Fruit fly (Drosophila melanogaster) whole organism, embryonic: Measurements from ENCODE around the gene Bdp1.

ENCODE experiments used
- Aef1 ChIP-seq: fragments of 200-800 bp; sonication (Bioruptor generic); IDR thresholded peaks from 3 replicates; pipeline ENCODE4 v1.3.6; 2022; ENCODE audit warnings: missing biosample characterization, missing genetic modification characterization
- BEAF-32 ChIP-seq: fragments of 200-800 bp; sonication (Bioruptor generic); optimal IDR thresholded peaks from 3 replicates; lab custom pipeline; 2017; ENCODE audit warnings: missing biosample characterization, missing genetic modification characterization, mild to moderate bottlenecking, moderate library complexity, missing genetic modification reagents
- Bgb ChIP-seq: fragments of 200-800 bp; sonication (Bioruptor generic); IDR thresholded peaks from 2 replicates; pipeline ENCODE4 v1.3.6; 2022; ENCODE audit warnings: missing biosample characterization, missing genetic modification characterization; ENCODE audit not compliant: partially characterized antibody
- CG11723 ChIP-seq: fragments of 200-800 bp; sonication (Bioruptor generic); optimal IDR thresholded peaks from 2 replicates; lab custom pipeline; 2017; ENCODE audit warnings: missing biosample characterization, mild to moderate bottlenecking, missing genetic modification characterization
- CG12659 ChIP-seq: fragments of 200-800 bp; sonication (Bioruptor generic); optimal IDR thresholded peaks from 3 replicates; lab custom pipeline; 2017; ENCODE audit warnings: mild to moderate bottlenecking, missing biosample characterization, missing genetic modification reagents, missing genetic modification characterization
- CG12942 ChIP-seq: fragments of 200-800 bp; sonication (Bioruptor generic); optimal IDR thresholded peaks from 3 replicates; lab custom pipeline; 2016; ENCODE audit warnings: missing biosample characterization, missing genetic modification characterization
- CG13894 ChIP-seq: fragments of 200-800 bp; sonication (Bioruptor generic); optimal IDR thresholded peaks from 3 replicates; lab custom pipeline; 2018; ENCODE audit warnings: missing biosample characterization, mild to moderate bottlenecking, missing genetic modification characterization, moderate library complexity
- CG17361 ChIP-seq: fragments of 200-800 bp; sonication (Bioruptor generic); IDR thresholded peaks from 3 replicates; pipeline ENCODE4 v1.3.6; 2022; ENCODE audit warnings: missing biosample characterization, missing genetic modification characterization
- CG18262 ChIP-seq: fragments of 200-800 bp; optimal IDR thresholded peaks from 3 replicates; lab custom pipeline; 2019; ENCODE audit warnings: missing biosample characterization, mild to moderate bottlenecking, missing genetic modification characterization, moderate library complexity
- CG2120 ChIP-seq: fragments of 200-800 bp; sonication (Bioruptor generic); optimal IDR thresholded peaks from 3 replicates; lab custom pipeline; 2016; ENCODE audit warnings: missing biosample characterization, missing genetic modification characterization
- CG30020 ChIP-seq: fragments of 200-800 bp; optimal IDR thresholded peaks from 2 replicates; lab custom pipeline; 2019; ENCODE audit warnings: missing biosample characterization, mild to moderate bottlenecking, missing genetic modification characterization, moderate library complexity
- CG3065 ChIP-seq: fragments of 200-800 bp; sonication (Bioruptor generic); optimal IDR thresholded peaks from 2 replicates; lab custom pipeline; 2016; ENCODE audit warnings: missing biosample characterization, missing genetic modification characterization
- CG31441 ChIP-seq: fragments of 200-800 bp; sonication (Bioruptor generic); IDR thresholded peaks from 2 replicates; pipeline ENCODE4 v1.3.6; 2022; ENCODE audit warnings: missing biosample characterization, missing genetic modification characterization
- CG42726 ChIP-seq: fragments of 200-800 bp; sonication (Bioruptor generic); IDR thresholded peaks from 2 replicates; pipeline ENCODE4 v1.3.6; 2022; ENCODE audit warnings: missing biosample characterization, missing genetic modification characterization; ENCODE audit not compliant: partially characterized antibody
- CG4617 ChIP-seq: fragments of 200-800 bp; sonication (Bioruptor generic); optimal IDR thresholded peaks from 3 replicates; lab custom pipeline; 2016; ENCODE audit warnings: missing biosample characterization, missing genetic modification characterization, borderline replicate concordance
- CG6854 ChIP-seq: fragments of 200-800 bp; sonication (Bioruptor generic); optimal IDR thresholded peaks from 3 replicates; lab custom pipeline; 2017; ENCODE audit warnings: missing biosample characterization, mild to moderate bottlenecking, missing genetic modification characterization
- CG9932 ChIP-seq: fragments of 200-800 bp; sonication (Bioruptor generic); IDR thresholded peaks from 2 replicates; pipeline ENCODE4 v1.3.6; 2022; ENCODE audit warnings: missing biosample characterization, missing genetic modification characterization
- CoRest ChIP-seq: fragments of 200-800 bp; sonication (Bioruptor generic); optimal IDR thresholded peaks from 3 replicates; lab custom pipeline; 2018; ENCODE audit warnings: missing biosample characterization, mild to moderate bottlenecking, missing genetic modification characterization, moderate library complexity
- D19A ChIP-seq: fragments of 200-800 bp; optimal IDR thresholded peaks from 3 replicates; lab custom pipeline; 2019; ENCODE audit warnings: missing biosample characterization, mild to moderate bottlenecking, missing genetic modification characterization, moderate library complexity
- Dek ChIP-seq: fragments of 200-800 bp; sonication (Bioruptor generic); optimal IDR thresholded peaks from 3 replicates; lab custom pipeline; 2019; ENCODE audit warnings: missing biosample characterization, mild to moderate bottlenecking, missing genetic modification characterization, moderate library complexity
- Dp ChIP-seq: fragments of 200-800 bp; sonication (Bioruptor generic); optimal IDR thresholded peaks from 2 replicates; lab custom pipeline; 2018; ENCODE audit warnings: missing biosample characterization, mild to moderate bottlenecking, missing genetic modification characterization, moderate library complexity
- Dref ChIP-seq: fragments of 200-800 bp; sonication (Bioruptor generic); IDR thresholded peaks from 2 replicates; pipeline ENCODE4 v1.3.6; 2022; ENCODE audit warnings: missing biosample characterization, missing genetic modification characterization
- E2f2 ChIP-seq: fragments of 200-800 bp; sonication (Bioruptor generic); IDR thresholded peaks from 2 replicates; pipeline ENCODE4 v1.3.6; 2022; ENCODE audit warnings: missing biosample characterization, missing genetic modification characterization
- Elba2 ChIP-seq: fragments of 200-800 bp; sonication (Bioruptor generic); optimal IDR thresholded peaks from 3 replicates; lab custom pipeline; 2016; ENCODE audit warnings: missing biosample characterization, missing genetic modification characterization
- Ets65A ChIP-seq: fragments of 200-800 bp; sonication (Bioruptor generic); peaks from one replicate; lab custom pipeline; 2016; ENCODE audit warnings: missing biosample characterization, missing genetic modification characterization
- Hr3 ChIP-seq: fragments of 200-800 bp; sonication (Bioruptor generic); optimal IDR thresholded peaks from 3 replicates; lab custom pipeline; 2016; ENCODE audit warnings: missing biosample characterization, missing genetic modification characterization
- MESR4 ChIP-seq: fragments of 200-800 bp; sonication (Bioruptor generic); optimal IDR thresholded peaks from 2 replicates; lab custom pipeline; 2018; ENCODE audit warnings: missing biosample characterization, mild to moderate bottlenecking, missing genetic modification characterization, moderate library complexity
- Meics ChIP-seq: fragments of 200-800 bp; sonication (Bioruptor generic); optimal IDR thresholded peaks from 2 replicates; lab custom pipeline; 2017; ENCODE audit warnings: missing biosample characterization, mild to moderate bottlenecking, missing genetic modification characterization
- PHDP ChIP-seq: fragments of 200-800 bp; sonication (Bioruptor generic); optimal IDR thresholded peaks from 3 replicates; lab custom pipeline; 2018; ENCODE audit warnings: missing biosample characterization, mild to moderate bottlenecking, missing genetic modification characterization, moderate library complexity
- Ptx1 ChIP-seq: fragments of 200-800 bp; sonication (Bioruptor generic); IDR thresholded peaks from 2 replicates; pipeline ENCODE4 v1.3.6; 2022; ENCODE audit warnings: missing biosample characterization, missing genetic modification characterization
- Sin3A ChIP-seq: fragments of >200 bp; optimal IDR thresholded peaks from 2 replicates; lab custom pipeline; 2018
- Spps ChIP-seq: fragments of 200-800 bp; sonication (Bioruptor generic); optimal IDR thresholded peaks from 2 replicates; lab custom pipeline; 2018; ENCODE audit warnings: missing biosample characterization, mild to moderate bottlenecking, missing genetic modification characterization
- Sry-δ ChIP-seq: fragments of 200-800 bp; sonication (Bioruptor generic); optimal IDR thresholded peaks from 2 replicates; lab custom pipeline; 2016; ENCODE audit warnings: missing biosample characterization, missing genetic modification characterization
- Vsx1 ChIP-seq: fragments of 200-800 bp; sonication (Bioruptor generic); optimal IDR thresholded peaks from 2 replicates; lab custom pipeline; 2017; ENCODE audit warnings: missing biosample characterization, mild to moderate bottlenecking, missing genetic modification characterization, missing genetic modification reagents
- YL-1 ChIP-seq: fragments of 200-800 bp; sonication (Bioruptor generic); optimal IDR thresholded peaks from 3 replicates; lab custom pipeline; 2017; ENCODE audit warnings: missing biosample characterization, mild to moderate bottlenecking, missing genetic modification characterization
- aop ChIP-seq: fragments of 200-800 bp; sonication (Bioruptor generic); IDR thresholded peaks from 2 replicates; pipeline ENCODE4 v1.3.6; 2022; ENCODE audit warnings: missing biosample characterization, missing genetic modification characterization
- bcd ChIP-seq: fragments of 200-800 bp; sonication (Bioruptor generic); optimal IDR thresholded peaks from 2 replicates; lab custom pipeline; 2017; ENCODE audit warnings: missing biosample characterization, mild to moderate bottlenecking, missing genetic modification characterization
- chm ChIP-seq: fragments of 200-800 bp; sonication (Bioruptor generic); IDR thresholded peaks from 2 replicates; pipeline ENCODE4 v1.3.6; 2022; ENCODE audit warnings: missing biosample characterization, missing genetic modification characterization
- crp ChIP-seq, 2 experiments: fragments of 200-800 bp; sonication (Bioruptor generic); optimal IDR thresholded peaks; 2 replicates in 1 of 2; 3 replicates in 1 of 2; lab custom pipeline; 2017; ENCODE audit warnings: missing biosample characterization in 2 of 2, missing genetic modification characterization in 2 of 2, mild to moderate bottlenecking in 1 of 2, moderate library complexity in 1 of 2
- grn ChIP-seq: fragments of 200-800 bp; sonication (Bioruptor generic); optimal IDR thresholded peaks from 3 replicates; lab custom pipeline; 2017; ENCODE audit warnings: missing biosample characterization, missing genetic modification characterization
- lmd ChIP-seq: fragments of 200-800 bp; sonication (Bioruptor generic); IDR thresholded peaks from 2 replicates; pipeline ENCODE4 v1.3.6; 2022; ENCODE audit warnings: missing biosample characterization, missing genetic modification characterization
- mirr ChIP-seq: fragments of 200-800 bp; sonication (Bioruptor generic); optimal IDR thresholded peaks from 3 replicates; lab custom pipeline; 2018; ENCODE audit warnings: missing biosample characterization, mild to moderate bottlenecking, missing genetic modification characterization
- mld ChIP-seq: fragments of 200-800 bp; sonication (Bioruptor generic); IDR thresholded peaks from 3 replicates; pipeline ENCODE4 v1.3.6; 2022; ENCODE audit warnings: missing biosample characterization, missing genetic modification characterization; ENCODE audit not compliant: partially characterized antibody
- nmo ChIP-seq: fragments of 200-800 bp; sonication (Bioruptor generic); optimal IDR thresholded peaks from 2 replicates; lab custom pipeline; 2018; ENCODE audit warnings: missing biosample characterization, mild to moderate bottlenecking, missing genetic modification characterization, moderate library complexity
- onecut ChIP-seq: fragments of 200-800 bp; sonication (Bioruptor generic); IDR thresholded peaks from 2 replicates; pipeline ENCODE4 v1.3.6; 2022; ENCODE audit warnings: missing biosample characterization, missing genetic modification characterization
- org-1 ChIP-seq: fragments of 200-800 bp; sonication (Bioruptor generic); optimal IDR thresholded peaks from 2 replicates; lab custom pipeline; 2017; ENCODE audit warnings: missing biosample characterization, missing genetic modification characterization
- row ChIP-seq: fragments of 200-800 bp; sonication (Bioruptor generic); IDR thresholded peaks from 3 replicates; pipeline ENCODE4 v1.3.6; 2022; ENCODE audit warnings: missing biosample characterization, missing genetic modification characterization
- slbo ChIP-seq: fragments of 200-800 bp; sonication (Bioruptor generic); IDR thresholded peaks from 2 replicates; pipeline ENCODE4 v1.3.6; 2022; ENCODE audit warnings: missing biosample characterization, missing genetic modification characterization
- stwl ChIP-seq: fragments of 200-800 bp; sonication (Bioruptor generic); optimal IDR thresholded peaks from 3 replicates; lab custom pipeline; 2018; ENCODE audit warnings: missing biosample characterization, mild to moderate bottlenecking, missing genetic modification characterization, moderate library complexity
- sug ChIP-seq: fragments of 200-800 bp; optimal IDR thresholded peaks from 2 replicates; lab custom pipeline; 2019; ENCODE audit warnings: missing biosample characterization, mild to moderate bottlenecking, missing genetic modification characterization, moderate library complexity

Bdp1 gene

dm6 chr2L:13382351-13383029 is 8.8 kb upstream of the Bdp1 start, which contains the start of gene loqs:
loqs (plus strand) TSS chr2L:13382652.
- TF ChIP-seq CG6854 (GFP tag; lab: Kevin White, UChicago): no peak
- peak; percentile 45 for TF ChIP-seq BEAF-32 (GFP tag; lab: Kevin White, UChicago)
- peak; percentile 99 for TF ChIP-seq onecut (GFP tag; lab: Robert Waterston, UW)
- no peak for TF ChIP-seq Ptx1
- peak; percentile 4 for TF ChIP-seq Sry-δ (GFP tag; lab: Kevin White, UChicago)
- TF ChIP-seq CG12942 (GFP tag; lab: Kevin White, UChicago): no peak
- TF ChIP-seq CG11723 (GFP tag; lab: Kevin White, UChicago): no peak
- peak; percentile 38 for TF ChIP-seq PHDP
- TF ChIP-seq Bgb (GFP tag; lab: Robert Waterston, UW): 0 out of 2 replicates have a peak, but pooled peaks have one; percentile 6
- peak; percentile 36 for TF ChIP-seq sug (tag; lab: Kevin White, UChicago)
- no peak for TF ChIP-seq Spps (tag; lab: Kevin White, UChicago)
- peak; percentile 50 for TF ChIP-seq stwl (tag; lab: Kevin White, UChicago)
- no peak for TF ChIP-seq Sin3A
- peak; percentile 46; the same call in 1 of the 2 replicates for TF ChIP-seq slbo (GFP tag; lab: Robert Waterston, UW)
- no peak for TF ChIP-seq Vsx1
- TF ChIP-seq grn (GFP tag; lab: Kevin White, UChicago): no peak
- TF ChIP-seq Elba2 (GFP tag; lab: Kevin White, UChicago): no peak
- no peak for TF ChIP-seq Aef1 (GFP tag; lab: Robert Waterston, UW)
- no peak for TF ChIP-seq CG31441 (GFP tag; lab: Robert Waterston, UW)
- TF ChIP-seq CG4617 (GFP tag; lab: Kevin White, UChicago): peak; percentile 31
- peak; percentile 34 for TF ChIP-seq YL-1 (GFP tag; lab: Kevin White, UChicago)
- peak; percentile 62 for TF ChIP-seq row (GFP tag; lab: Robert Waterston, UW)
- peak; percentile 3 for TF ChIP-seq CoRest (tag; lab: Kevin White, UChicago)
- TF ChIP-seq bcd (GFP tag; lab: Kevin White, UChicago): no peak
- TF ChIP-seq CG18262 (tag; lab: Kevin White, UChicago): peak; percentile 7
- peak; percentile 45 for TF ChIP-seq CG2120 (GFP tag; lab: Kevin White, UChicago)
- peak; percentile 77 for TF ChIP-seq Dp (GFP tag; lab: Kevin White, UChicago)
- no peak for TF ChIP-seq aop (GFP tag; lab: Robert Waterston, UW)
- no peak for TF ChIP-seq nmo (GFP tag; lab: Kevin White, UChicago)
- TF ChIP-seq lmd: no peak
- TF ChIP-seq chm (GFP tag; lab: Robert Waterston, UW): no peak
- TF ChIP-seq CG42726 (GFP tag; lab: Robert Waterston, UW): no peak
- no peak for TF ChIP-seq CG13894
- TF ChIP-seq Dek (tag; lab: Kevin White, UChicago): no peak
- TF ChIP-seq Ets65A: no peak
- TF ChIP-seq mld (GFP tag; lab: Robert Waterston, UW): no peak
- no peak for TF ChIP-seq Meics
- TF ChIP-seq CG17361 (GFP tag; lab: Robert Waterston, UW): 0 out of 3 replicates have a peak, but pooled peaks have one; percentile 27
- TF ChIP-seq org-1: no peak
- no peak for TF ChIP-seq CG3065 (GFP tag; lab: Kevin White, UChicago)
- TF ChIP-seq Dref: peak; percentile 55
- peak; percentile 49 for TF ChIP-seq CG12659
- peak; percentile 55 for TF ChIP-seq CG9932 (GFP tag; lab: Robert Waterston, UW)
- TF ChIP-seq MESR4 (GFP tag; lab: Kevin White, UChicago): peak; percentile 55
- no peak for TF ChIP-seq mirr (GFP tag; lab: Kevin White, UChicago)
- no peak for TF ChIP-seq crp (GFP tag; optimal IDR thresholded peaks at IDR 0.05; lab: Kevin White, UChicago)
- TF ChIP-seq CG30020 (tag; lab: Kevin White, UChicago): peak; percentile 55
- no peak for TF ChIP-seq D19A (tag; lab: Kevin White, UChicago)
- peak; percentile 6 for TF ChIP-seq Hr3 (GFP tag; lab: Kevin White, UChicago)
- peak; percentile 83 for TF ChIP-seq E2f2 (GFP tag; lab: Robert Waterston, UW)
